Worm (Caenorhabditis elegans) whole organism, late embryonic: ENCODE data around the gene trx-1.

Experiments
- C08G9.2 ChIP-seq: sonication (generic microtip); optimal IDR thresholded peaks from 2 replicates; lab custom pipeline; 2016; ENCODE audit warnings: mild to moderate bottlenecking, missing genetic modification characterization, moderate library complexity, missing compliant biosample characterization
- ahr-1 ChIP-seq: sonication (generic microtip); optimal IDR thresholded peaks from 2 replicates; lab custom pipeline; 2016; ENCODE audit warnings: missing genetic modification characterization, missing compliant biosample characterization
- ceh-14 ChIP-seq: sonication (generic microtip); optimal IDR thresholded peaks from 2 replicates; lab custom pipeline; 2016; ENCODE audit warnings: missing genotype, missing genetic modification characterization, missing compliant biosample characterization
- ceh-18 ChIP-seq: sonication (generic microtip); optimal IDR thresholded peaks from 2 replicates; lab custom pipeline; 2016; ENCODE audit warnings: missing genetic modification characterization, missing compliant biosample characterization
- ceh-19 ChIP-seq: fragments of 200-800 bp; sonication (Bioruptor generic); optimal IDR thresholded peaks from 2 replicates; lab custom pipeline; 2018; ENCODE audit warnings: mild to moderate bottlenecking, missing genetic modification characterization, missing compliant biosample characterization
- ceh-2 ChIP-seq: sonication (generic microtip); optimal IDR thresholded peaks from 2 replicates; lab custom pipeline; 2016; ENCODE audit warnings: missing genotype, missing genetic modification characterization, missing compliant biosample characterization
- ceh-24 ChIP-seq: sonication (generic microtip); optimal IDR thresholded peaks from 2 replicates; lab custom pipeline; 2016; ENCODE audit warnings: mild to moderate bottlenecking, missing genetic modification characterization, missing compliant biosample characterization
- ceh-31 ChIP-seq: sonication (generic microtip); optimal IDR thresholded peaks from 2 replicates; lab custom pipeline; 2016; ENCODE audit warnings: missing genetic modification characterization, missing compliant biosample characterization
- ceh-34 ChIP-seq: sonication (generic microtip); optimal IDR thresholded peaks from 2 replicates; lab custom pipeline; 2016; ENCODE audit warnings: mild to moderate bottlenecking, missing genetic modification characterization, missing compliant biosample characterization
- ceh-48 ChIP-seq: sonication (generic microtip); optimal IDR thresholded peaks from 2 replicates; lab custom pipeline; 2016; ENCODE audit warnings: missing genetic modification characterization, inconsistent platforms, missing compliant biosample characterization
- ceh-6 ChIP-seq: fragments of 200-800 bp; sonication (Bioruptor generic); optimal IDR thresholded peaks from 2 replicates; lab custom pipeline; 2018; ENCODE audit warnings: mild to moderate bottlenecking, missing genetic modification characterization, missing compliant biosample characterization
- che-1 ChIP-seq: sonication (generic microtip); optimal IDR thresholded peaks from 2 replicates; lab custom pipeline; 2016; ENCODE audit warnings: mild to moderate bottlenecking, missing genetic modification characterization, missing compliant biosample characterization
- dmd-4 ChIP-seq: sonication (generic microtip); optimal IDR thresholded peaks from 2 replicates; lab custom pipeline; 2016; ENCODE audit warnings: borderline replicate concordance, missing genetic modification characterization, missing compliant biosample characterization
- elt-2 ChIP-seq: sonication (generic microtip); optimal IDR thresholded peaks from 2 replicates; lab custom pipeline; 2016; ENCODE audit warnings: missing genetic modification reagents, missing genetic modification characterization, missing compliant biosample characterization
- elt-4 ChIP-seq: sonication (generic microtip); optimal IDR thresholded peaks from 2 replicates; lab custom pipeline; 2016; ENCODE audit warnings: missing genetic modification characterization, missing compliant biosample characterization
- eyg-1 ChIP-seq: sonication (generic microtip); optimal IDR thresholded peaks from 2 replicates; lab custom pipeline; 2016; ENCODE audit warnings: missing genotype, missing genetic modification characterization, missing compliant biosample characterization
- gmeb-2 ChIP-seq: sonication (generic microtip); optimal IDR thresholded peaks from 2 replicates; lab custom pipeline; 2016; ENCODE audit warnings: missing genetic modification characterization, inconsistent platforms, missing compliant biosample characterization
- hlh-30 ChIP-seq: sonication (generic microtip); optimal IDR thresholded peaks from 2 replicates; lab custom pipeline; 2017; ENCODE audit warnings: antibody characterized with exemption, missing genetic modification characterization, missing compliant biosample characterization; ENCODE audit not compliant: insufficient read depth
- hlh-6 ChIP-seq: sonication (generic microtip); optimal IDR thresholded peaks from 2 replicates; lab custom pipeline; 2016; ENCODE audit warnings: missing genotype, missing genetic modification characterization, missing compliant biosample characterization
- lim-6 ChIP-seq: sonication (generic microtip); optimal IDR thresholded peaks from 2 replicates; lab custom pipeline; 2016; ENCODE audit warnings: missing genetic modification characterization, missing compliant biosample characterization
- mec-3 ChIP-seq: sonication (generic microtip); optimal IDR thresholded peaks from 2 replicates; lab custom pipeline; 2016; ENCODE audit warnings: borderline replicate concordance, missing genetic modification characterization, missing compliant biosample characterization
- nfya-1 ChIP-seq: sonication (generic microtip); optimal IDR thresholded peaks from 2 replicates; lab custom pipeline; 2017; ENCODE audit warnings: missing genetic modification characterization, mild to moderate bottlenecking, missing compliant biosample characterization, antibody characterized with exemption, moderate library complexity
- nhr-232 ChIP-seq: sonication (generic microtip); optimal IDR thresholded peaks from 2 replicates; lab custom pipeline; 2016; ENCODE audit warnings: missing genetic modification characterization, missing compliant biosample characterization
- pat-9 ChIP-seq: fragments of 200-800 bp; sonication (Bioruptor generic); optimal IDR thresholded peaks from 2 replicates; lab custom pipeline; 2018; ENCODE audit warnings: mild to moderate bottlenecking, missing genetic modification characterization, moderate library complexity, missing compliant biosample characterization
- pax-1 ChIP-seq: fragments of 150-350 bp; optimal IDR thresholded peaks from 2 replicates; lab custom pipeline; 2014; ENCODE audit warnings: missing biosample characterization, missing genetic modification characterization
- pha-4 ChIP-seq: fragments of 150-350 bp; optimal IDR thresholded peaks from 2 replicates; lab custom pipeline; 2018; ENCODE audit warnings: missing biosample characterization, missing genetic modification reagents, missing genetic modification characterization
- pqm-1 ChIP-seq: sonication (generic microtip); optimal IDR thresholded peaks from 2 replicates; lab custom pipeline; 2016; ENCODE audit warnings: missing genetic modification characterization, missing compliant biosample characterization
- rnt-1 ChIP-seq: sonication (generic microtip); optimal IDR thresholded peaks from 2 replicates; lab custom pipeline; 2016; ENCODE audit warnings: missing genetic modification characterization, missing compliant biosample characterization
- sox-2 ChIP-seq: fragments of 200-800 bp; sonication (Bioruptor generic); IDR thresholded peaks from 2 replicates; pipeline ENCODE4 v1.3.6; 2022; ENCODE audit warnings: missing genetic modification reagents, missing genetic modification characterization, missing compliant biosample characterization
- sox-4 ChIP-seq: sonication (generic microtip); optimal IDR thresholded peaks from 2 replicates; lab custom pipeline; 2017; ENCODE audit warnings: mild to moderate bottlenecking, missing genetic modification characterization, inconsistent platforms, missing compliant biosample characterization
- syd-9 ChIP-seq: sonication (generic microtip); optimal IDR thresholded peaks from 2 replicates; lab custom pipeline; 2016; ENCODE audit warnings: mild to moderate bottlenecking, missing genetic modification characterization, moderate library complexity, missing compliant biosample characterization
- tbx-7 ChIP-seq: sonication (generic microtip); optimal IDR thresholded peaks from 2 replicates; lab custom pipeline; 2016; ENCODE audit warnings: missing genotype, missing genetic modification characterization, missing compliant biosample characterization
- ttx-3 ChIP-seq: sonication (generic microtip); optimal IDR thresholded peaks from 2 replicates; lab custom pipeline; 2016; ENCODE audit warnings: missing genetic modification reagents, missing genetic modification characterization, missing compliant biosample characterization
- unc-3 ChIP-seq, 2 experiments: fragments of 200-800 bp in 1 of 2; sonication (Bioruptor generic) in 1 of 2; sonication (generic microtip) in 1 of 2; conservative IDR thresholded peaks in 1 of 2; optimal IDR thresholded peaks in 1 of 2; 2 replicates each; pipeline versions ENCODE4 v1.3.6 to Lab custom; 2016 to 2022; ENCODE audit warnings: missing compliant biosample characterization in 2 of 2, missing genetic modification characterization in 2 of 2, missing genetic modification reagents in 1 of 2
- unc-42 ChIP-seq: sonication (generic microtip); optimal IDR thresholded peaks from 2 replicates; lab custom pipeline; 2016; ENCODE audit warnings: missing genotype, missing genetic modification characterization, missing compliant biosample characterization
- unc-55 ChIP-seq: sonication (generic microtip); optimal IDR thresholded peaks from 2 replicates; lab custom pipeline; 2017; ENCODE audit warnings: missing biosample characterization, missing genetic modification reagents, missing genetic modification characterization
- ztf-16 ChIP-seq: sonication (generic microtip); optimal IDR thresholded peaks from 2 replicates; lab custom pipeline; 2017; ENCODE audit warnings: missing genetic modification characterization, missing compliant biosample characterization

The trx-1 gene

DNA sequence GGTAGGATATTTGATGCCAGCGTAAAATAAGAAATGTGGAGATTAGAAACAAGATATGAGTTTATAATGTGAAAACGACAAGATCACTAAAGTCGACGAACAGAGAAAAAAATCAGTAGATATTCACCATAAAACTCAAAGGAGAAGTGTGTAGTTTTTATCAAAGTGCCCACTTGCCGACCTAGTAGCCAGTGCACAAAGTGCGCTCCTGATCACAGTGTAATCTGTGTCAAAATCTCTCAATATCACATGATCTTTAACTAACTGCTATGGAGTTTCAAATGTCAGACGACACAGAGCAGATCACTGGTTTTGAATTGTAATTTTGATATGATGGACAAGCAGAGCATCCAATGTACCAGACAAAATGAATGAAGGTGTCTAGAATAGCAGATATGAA, 32.9 kb downstream of the trx-1 start:
- TF ChIP-seq unc-55 (peak; percentile 39), rnt-1 (tag; lab: Kevin White, UChicago) (no peak), eyg-1 (tag; lab: Kevin White, UChicago) (no peak), nfya-1 (tag; lab: Kevin White, UChicago) (no peak), hlh-30 (tag; lab: Kevin White, UChicago) (peak; percentile 42), unc-42 (tag; lab: Kevin White, UChicago) (no peak)

DNA sequence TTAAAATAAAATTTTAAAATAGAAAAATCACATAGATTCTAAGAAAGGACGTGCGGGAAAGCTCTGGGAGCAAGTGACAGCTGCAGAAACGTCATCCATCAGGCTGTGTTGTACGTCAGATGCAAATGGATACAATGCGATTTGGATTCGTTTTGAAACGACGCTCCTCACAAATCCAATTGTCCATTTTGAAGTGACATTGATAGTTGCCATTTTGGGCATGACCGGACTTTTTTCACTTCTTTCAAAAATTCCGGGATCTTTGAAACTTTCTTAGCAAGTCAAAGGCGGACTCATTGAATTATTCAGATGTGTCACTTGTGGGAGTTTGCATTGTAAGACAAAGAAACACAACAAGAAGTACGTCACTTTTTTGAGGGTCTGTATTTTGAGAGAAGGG, 34.4 kb downstream of the trx-1 start:
- TF ChIP-seq unc-55 = peak; percentile 18
- TF ChIP-seq hlh-30 (tag; lab: Kevin White, UChicago) = no peak
- peak; percentile 73 for TF ChIP-seq unc-42 (tag; lab: Kevin White, UChicago)

DNA sequence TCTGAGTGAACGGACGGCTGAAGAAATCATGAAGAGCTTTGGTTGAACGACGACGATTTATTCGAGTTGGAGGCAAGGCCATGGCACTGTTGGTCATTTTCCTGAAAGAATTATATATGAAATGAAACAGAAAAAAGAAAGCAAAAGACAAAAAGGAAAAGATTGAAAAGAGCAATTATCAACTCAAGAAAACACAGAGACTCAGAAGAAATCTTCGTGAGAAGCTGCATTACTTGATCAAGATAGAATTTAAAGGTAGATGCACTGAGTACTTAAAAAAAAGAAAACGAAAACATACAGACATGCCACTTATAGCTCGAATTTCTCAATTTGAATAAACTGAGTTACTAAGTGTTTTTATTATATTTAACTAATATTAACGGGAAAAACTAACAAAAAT, 34.9 kb downstream of the trx-1 start, which contains the start of gene cpna-5:
Gene cpna-5 (minus strand): TSS at position 101 of the 400 bp plus-strand sequence.
- no peak for TF ChIP-seq elt-4 (tag; lab: Kevin White, UChicago)
- TF ChIP-seq, all 69 proteins: peak for 0

DNA sequence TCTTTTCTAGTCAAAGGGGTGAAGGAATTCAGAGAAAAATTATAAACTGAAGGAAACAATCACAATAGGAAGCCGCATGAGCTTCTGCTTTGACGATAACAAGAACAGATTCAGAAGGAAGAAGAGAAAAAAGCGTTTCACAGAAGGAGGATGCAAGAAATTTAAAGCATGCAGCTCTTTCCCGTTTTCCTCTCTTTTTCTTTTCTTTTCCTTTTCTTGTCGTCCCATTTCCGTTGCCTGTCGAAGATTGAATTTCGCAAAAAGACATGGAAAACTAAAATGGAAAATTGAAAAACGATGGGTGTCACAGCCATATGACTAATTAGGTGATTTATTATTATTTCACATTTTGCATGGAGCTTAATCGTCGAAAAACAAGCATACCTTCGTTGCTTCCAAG, 37.3 kb downstream of the trx-1 start:
- TF ChIP-seq ceh-2 = no peak
- peak; percentile 81 for TF ChIP-seq unc-42 (tag; lab: Kevin White, UChicago)
- no peak for TF ChIP-seq che-1 (tag; lab: Kevin White, UChicago)
- no peak for TF ChIP-seq pax-1 (tag; lab: Kevin White, UChicago)

DNA sequence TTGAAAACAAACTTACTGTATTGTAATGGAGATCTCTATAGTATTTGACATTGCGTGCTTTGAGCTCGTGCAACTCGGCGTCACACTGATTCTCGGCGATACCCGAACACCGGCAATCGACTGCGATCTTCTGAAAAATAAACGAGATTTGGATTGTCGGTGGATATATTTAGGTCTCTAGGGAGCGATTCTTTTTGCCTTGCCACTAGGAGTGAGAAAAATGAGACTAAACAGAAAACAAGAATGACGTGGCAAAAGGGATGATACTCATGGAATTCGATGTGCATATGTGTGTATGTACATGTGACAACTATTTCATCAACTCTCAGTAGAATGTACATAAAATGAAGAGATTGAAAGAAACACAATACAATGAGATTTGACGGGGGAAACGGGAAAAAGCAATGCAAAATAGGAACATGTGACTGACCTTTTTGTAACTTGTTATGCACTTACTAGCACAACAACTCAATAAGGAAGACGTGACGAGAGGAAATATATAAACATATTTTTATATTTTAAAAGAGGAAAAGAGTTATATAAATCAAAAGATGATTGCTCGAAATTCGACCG, 38.7 kb downstream of the trx-1 start:
- peak; percentile 81 for TF ChIP-seq unc-42 (tag; lab: Kevin White, UChicago)
- no peak for TF ChIP-seq pha-4 (tag; lab: Kevin White, UChicago)

DNA sequence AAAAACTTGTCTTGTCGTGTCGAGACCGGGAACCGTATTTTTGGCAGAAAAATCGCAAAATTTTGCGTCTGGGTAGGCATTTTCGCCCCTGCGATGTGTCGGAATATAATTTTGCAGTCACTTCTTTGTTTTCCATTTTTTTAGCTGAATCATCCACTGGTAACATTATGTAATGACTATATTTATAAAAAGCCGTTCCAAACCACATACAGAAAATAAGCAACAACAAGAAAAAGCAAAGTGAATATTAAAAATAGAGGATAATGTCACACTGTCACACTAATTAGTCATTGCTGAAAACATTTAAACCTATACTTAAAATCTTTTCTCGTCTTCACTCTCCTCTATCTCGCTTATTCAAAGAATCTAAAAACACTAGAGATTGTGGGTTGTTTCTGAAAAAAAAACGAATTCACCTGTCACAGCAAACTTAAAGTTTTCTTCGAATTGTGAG, 44.1 kb downstream of the trx-1 start, which contains the start of gene sre-1:
Gene sre-1 (plus strand): TSS at position 404 of the 454 bp plus-strand sequence.
- no peak for TF ChIP-seq mec-3 (tag; lab: Kevin White, UChicago)
- no peak for TF ChIP-seq ceh-34 (tag; lab: Kevin White, UChicago)
- TF ChIP-seq pat-9 (tag; lab: Kevin White, UChicago) = no peak
- TF ChIP-seq C08G9.2 (tag; lab: Kevin White, UChicago) = no peak
- TF ChIP-seq ztf-16 (tag; lab: Kevin White, UChicago) = no peak
- TF ChIP-seq nhr-232 (tag; lab: Kevin White, UChicago) = no peak
- TF ChIP-seq unc-55 = no peak
- TF ChIP-seq ceh-14 = no peak
- no peak for TF ChIP-seq nfya-1 (tag; lab: Kevin White, UChicago)
- no peak for TF ChIP-seq gmeb-2 (tag; lab: Kevin White, UChicago)
- no peak for TF ChIP-seq eyg-1 (tag; lab: Kevin White, UChicago)
- no peak for TF ChIP-seq elt-4 (tag; lab: Kevin White, UChicago)
- no peak for TF ChIP-seq ceh-24 (tag; lab: Kevin White, UChicago)
- TF ChIP-seq lim-6 (tag; lab: Kevin White, UChicago) = no peak
- TF ChIP-seq ceh-31 (tag; lab: Kevin White, UChicago) = no peak
- TF ChIP-seq sox-2 (GFP tag; lab: Robert Waterston, UW) = no peak

DNA sequence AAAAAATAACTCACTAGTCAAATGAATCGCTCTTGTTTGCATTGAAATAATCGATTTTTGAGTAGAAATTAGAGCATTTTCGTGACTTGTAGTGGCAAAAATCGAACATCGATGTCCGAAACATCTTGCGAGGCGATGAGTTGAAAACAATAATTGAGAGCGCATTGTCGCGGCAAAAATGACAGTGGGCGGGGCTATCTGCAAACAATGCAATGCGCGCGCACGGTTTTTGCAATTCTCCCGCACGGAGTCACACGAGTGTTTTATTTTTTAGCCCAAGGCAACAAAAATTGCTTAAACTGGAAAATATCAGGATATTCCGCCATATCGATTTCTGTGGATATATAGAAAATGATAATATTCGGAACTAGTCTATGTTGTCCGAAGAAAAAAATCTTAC, 44.9 kb downstream of the trx-1 start, which contains the start of gene B0495.9:
Gene B0495.9 (minus strand): TSS at position 171 of the 400 bp plus-strand sequence.
- TF ChIP-seq ceh-14 (peak; percentile 93), tbx-7 (tag; lab: Kevin White, UChicago) (peak; percentile 71), ceh-18 (tag; lab: Kevin White, UChicago) (peak; percentile 55), ceh-6 (peak; percentile 86), syd-9 (tag; lab: Kevin White, UChicago) (peak; percentile 85), ceh-19 (peak; percentile 92), ahr-1 (peak; percentile 87), elt-2 (tag; lab: Kevin White, UChicago) (peak; percentile 96), hlh-6 (tag; lab: Kevin White, UChicago) (peak; percentile 89), ttx-3 (tag; lab: Kevin White, UChicago) (peak; percentile 90), sox-4 (tag; lab: Kevin White, UChicago) (peak; percentile 90), ceh-48 (tag; lab: Kevin White, UChicago) (peak; percentile 62), unc-3 (GFP tag; conservative IDR thresholded peaks at IDR 0.05; lab: Robert Waterston, UW) (peak; percentile 75), unc-3 (tag; optimal IDR thresholded peaks at IDR 0.05; lab: Kevin White, UChicago) (peak; percentile 87), sox-2 (GFP tag; lab: Robert Waterston, UW) (peak; percentile 80), pat-9 (tag; lab: Kevin White, UChicago) (peak; percentile 90), dmd-4 (tag; lab: Kevin White, UChicago) (peak; percentile 88), pqm-1 (peak; percentile 31), hlh-30 (tag; lab: Kevin White, UChicago) (peak; percentile 42)
